Fruit fly (Drosophila melanogaster) whole organism, embryonic: ENCODE results near the gene CG42764.

ENCODE experiments used
- Atf3 ChIP-seq: fragments of 200-800 bp; sonication (Bioruptor generic); optimal IDR thresholded peaks from 3 replicates; lab custom pipeline; 2016; ENCODE audit warnings: missing biosample characterization, missing genetic modification characterization
- BtbVII ChIP-seq: fragments of 200-800 bp; sonication (Bioruptor generic); optimal IDR thresholded peaks from 3 replicates; lab custom pipeline; 2017; ENCODE audit warnings: missing biosample characterization, mild to moderate bottlenecking, missing genetic modification characterization
- CG10147 ChIP-seq: fragments of 200-800 bp; sonication (Bioruptor generic); optimal IDR thresholded peaks from 2 replicates; lab custom pipeline; 2019; ENCODE audit warnings: missing biosample characterization, mild to moderate bottlenecking, missing genetic modification characterization, moderate library complexity
- CG10462 ChIP-seq: fragments of 200-800 bp; sonication (Bioruptor generic); optimal IDR thresholded peaks from 2 replicates; lab custom pipeline; 2016; ENCODE audit warnings: missing biosample characterization, missing genetic modification characterization
- CG11085 ChIP-seq: fragments of 200-800 bp; sonication (Bioruptor generic); IDR thresholded peaks from 2 replicates; pipeline ENCODE4 v1.3.6; 2022; ENCODE audit warnings: missing biosample characterization, missing genetic modification characterization
- CG12071 ChIP-seq: fragments of 200-800 bp; sonication (Bioruptor generic); optimal IDR thresholded peaks from 3 replicates; lab custom pipeline; 2018; ENCODE audit warnings: missing biosample characterization, mild to moderate bottlenecking, missing genetic modification characterization
- CG12155 ChIP-seq: fragments of 200-800 bp; sonication (Bioruptor generic); optimal IDR thresholded peaks from 3 replicates; lab custom pipeline; 2016; ENCODE audit warnings: missing biosample characterization, missing genetic modification characterization
- CG12219 ChIP-seq: fragments of 200-800 bp; sonication (Bioruptor generic); optimal IDR thresholded peaks from 3 replicates; lab custom pipeline; 2018; ENCODE audit warnings: missing biosample characterization, mild to moderate bottlenecking, missing genetic modification characterization
- CG12744 ChIP-seq: fragments of 200-800 bp; sonication (Bioruptor generic); optimal IDR thresholded peaks from 2 replicates; lab custom pipeline; 2016; ENCODE audit warnings: missing biosample characterization, missing genetic modification characterization
- CG13287 ChIP-seq: fragments of 200-800 bp; sonication (Bioruptor generic); IDR thresholded peaks from 2 replicates; pipeline ENCODE4 v1.3.6; 2022; ENCODE audit warnings: missing biosample characterization, missing genetic modification characterization; ENCODE audit not compliant: partially characterized antibody
- CG15479 ChIP-seq: fragments of 200-800 bp; sonication (Bioruptor generic); optimal IDR thresholded peaks from 3 replicates; lab custom pipeline; 2019; ENCODE audit warnings: missing biosample characterization, mild to moderate bottlenecking, missing genetic modification characterization, moderate library complexity
- CG1603 ChIP-seq: fragments of 200-800 bp; sonication (Bioruptor generic); optimal IDR thresholded peaks from 2 replicates; lab custom pipeline; 2019; ENCODE audit warnings: missing biosample characterization, mild to moderate bottlenecking, missing genetic modification characterization, moderate library complexity
- CG2116 ChIP-seq: fragments of 200-800 bp; sonication (Bioruptor generic); optimal IDR thresholded peaks from 3 replicates; lab custom pipeline; 2018; ENCODE audit warnings: missing biosample characterization, mild to moderate bottlenecking, missing genetic modification characterization
- CG2889 ChIP-seq: fragments of 200-800 bp; sonication (Bioruptor generic); IDR thresholded peaks from 3 replicates; pipeline ENCODE4 v1.3.6; 2022; ENCODE audit warnings: missing biosample characterization, missing genetic modification characterization
- CG3726 ChIP-seq: fragments of 200-800 bp; sonication (Bioruptor generic); IDR thresholded peaks from 3 replicates; pipeline ENCODE4, ENCODE4 v1.3.6; 2022; ENCODE audit warnings: missing biosample characterization, missing genetic modification characterization
- CG3838 ChIP-seq: fragments of 200-800 bp; sonication (Bioruptor generic); optimal IDR thresholded peaks from 3 replicates; lab custom pipeline; 2016; ENCODE audit warnings: missing biosample characterization, missing genetic modification characterization
- CG4854 ChIP-seq: fragments of 200-800 bp; sonication (Bioruptor generic); optimal IDR thresholded peaks from 2 replicates; lab custom pipeline; 2016; ENCODE audit warnings: missing biosample characterization, missing genetic modification characterization, inconsistent platforms
- CG9797 ChIP-seq: fragments of 200-800 bp; sonication (Bioruptor generic); optimal IDR thresholded peaks from 3 replicates; lab custom pipeline; 2018; ENCODE audit warnings: missing biosample characterization, mild to moderate bottlenecking, missing genetic modification characterization
- D ChIP-seq, 2 experiments: fragments of 200-800 bp in 1 of 2; fragments of >200 bp in 1 of 2; sonication (Bioruptor generic) in 1 of 2; optimal IDR thresholded peaks; 2 replicates in 1 of 2; 3 replicates in 1 of 2; lab custom pipeline; 2017; ENCODE audit warnings: mild to moderate bottlenecking in 1 of 2, missing biosample characterization in 1 of 2, missing genetic modification characterization in 1 of 2, missing genetic modification reagents in 1 of 2
- D19A ChIP-seq: fragments of 200-800 bp; optimal IDR thresholded peaks from 3 replicates; lab custom pipeline; 2019; ENCODE audit warnings: missing biosample characterization, mild to moderate bottlenecking, missing genetic modification characterization, moderate library complexity
- Deaf1 ChIP-seq: fragments of 200-800 bp; optimal IDR thresholded peaks from 3 replicates; lab custom pipeline; 2019; ENCODE audit warnings: missing biosample characterization, mild to moderate bottlenecking, missing genetic modification characterization, moderate library complexity
- HLH54F ChIP-seq: fragments of 200-800 bp; sonication (Bioruptor generic); optimal IDR thresholded peaks from 3 replicates; lab custom pipeline; 2016; ENCODE audit warnings: missing biosample characterization, missing genetic modification characterization
- Hmr ChIP-seq: fragments of 200-800 bp; sonication (Bioruptor generic); optimal IDR thresholded peaks from 3 replicates; lab custom pipeline; 2017; ENCODE audit warnings: mild to moderate bottlenecking, missing biosample characterization, missing genetic modification reagents, missing genetic modification characterization
- Lpt ChIP-seq: fragments of >200 bp; optimal IDR thresholded peaks from 2 replicates; lab custom pipeline; 2018; ENCODE audit warnings: missing biosample characterization, missing genetic modification characterization
- MESR4 ChIP-seq: fragments of 200-800 bp; sonication (Bioruptor generic); optimal IDR thresholded peaks from 2 replicates; lab custom pipeline; 2018; ENCODE audit warnings: missing biosample characterization, mild to moderate bottlenecking, missing genetic modification characterization, moderate library complexity
- Max ChIP-seq: fragments of 200-800 bp; sonication (Bioruptor generic); optimal IDR thresholded peaks from 2 replicates; lab custom pipeline; 2016; ENCODE audit warnings: missing biosample characterization, mild to moderate bottlenecking, missing genetic modification characterization
- Mrtf ChIP-seq: fragments of 200-800 bp; sonication (Bioruptor generic); IDR thresholded peaks from 3 replicates; pipeline ENCODE4 v1.3.6; 2022; ENCODE audit warnings: missing biosample characterization, missing genetic modification characterization
- Neu2 ChIP-seq: fragments of 200-800 bp; sonication (Bioruptor generic); optimal IDR thresholded peaks from 3 replicates; lab custom pipeline; 2016; ENCODE audit warnings: missing biosample characterization, missing genetic modification characterization, borderline replicate concordance
- Poxn ChIP-seq: fragments of 200-800 bp; sonication (Bioruptor generic); IDR thresholded peaks from 2 replicates; pipeline ENCODE4 v1.3.6; 2022; ENCODE audit warnings: missing biosample characterization, missing genetic modification characterization
- abd-A ChIP-seq: fragments of 200-800 bp; sonication (Bioruptor generic); optimal IDR thresholded peaks from 3 replicates; lab custom pipeline; 2019; ENCODE audit warnings: missing biosample characterization, mild to moderate bottlenecking, missing genetic modification characterization, moderate library complexity
- da ChIP-seq: fragments of 200-800 bp; sonication (Bioruptor generic); optimal IDR thresholded peaks from 2 replicates; lab custom pipeline; 2016; ENCODE audit warnings: missing biosample characterization, missing genetic modification characterization
- dati ChIP-seq: fragments of 200-800 bp; sonication (Bioruptor generic); IDR thresholded peaks from 2 replicates; pipeline ENCODE4 v1.3.6; 2022; ENCODE audit warnings: missing biosample characterization, missing genetic modification characterization
- dpn ChIP-seq, 2 experiments: fragments of 200-800 bp; sonication (Bioruptor generic); optimal IDR thresholded peaks; 3 replicates each; lab custom pipeline; 2016; ENCODE audit warnings: missing biosample characterization in 2 of 2, missing genetic modification characterization in 2 of 2
- en ChIP-seq: fragments of 200-800 bp; sonication (Bioruptor generic); optimal IDR thresholded peaks from 2 replicates; lab custom pipeline; 2016; ENCODE audit warnings: missing biosample characterization, missing genetic modification characterization
- esg ChIP-seq: fragments of 200-800 bp; sonication (Bioruptor generic); conservative IDR thresholded peaks from 2 replicates; pipeline ENCODE4 v1.3.6; 2022; ENCODE audit warnings: missing biosample characterization, missing genetic modification characterization
- ewg ChIP-seq: fragments of 200-800 bp; sonication (Bioruptor generic); optimal IDR thresholded peaks from 3 replicates; lab custom pipeline; 2017; ENCODE audit warnings: mild to moderate bottlenecking, missing biosample characterization, missing genetic modification reagents, missing genetic modification characterization
- ham ChIP-seq: fragments of 200-800 bp; sonication (Bioruptor generic); IDR thresholded peaks from 2 replicates; pipeline ENCODE4 v1.3.6; 2022; ENCODE audit warnings: missing biosample characterization, missing genetic modification characterization
- her ChIP-seq: fragments of 200-800 bp; sonication (Bioruptor generic); optimal IDR thresholded peaks from 2 replicates; lab custom pipeline; 2016; ENCODE audit warnings: missing biosample characterization, missing genetic modification characterization
- hth ChIP-seq: fragments of >200 bp; optimal IDR thresholded peaks from 2 replicates; lab custom pipeline; 2017; ENCODE audit warnings: inconsistent platforms
- klu ChIP-seq: fragments of 200-800 bp; sonication (Bioruptor generic); IDR thresholded peaks from 2 replicates; pipeline ENCODE4 v1.3.6; 2022; ENCODE audit warnings: missing biosample characterization, missing genetic modification characterization
- lov ChIP-seq, 2 experiments: fragments of 200-800 bp in 1 of 2; fragments of >200 bp in 1 of 2; sonication (Bioruptor generic) in 1 of 2; IDR thresholded peaks in 1 of 2; optimal IDR thresholded peaks in 1 of 2; 2 replicates in 1 of 2; 3 replicates in 1 of 2; pipeline versions ENCODE4 v1.3.6 to Lab custom; 2017 to 2022; ENCODE audit warnings: missing biosample characterization in 1 of 2, missing genetic modification characterization in 1 of 2
- schlank ChIP-seq: fragments of 200-800 bp; sonication (Bioruptor generic); optimal IDR thresholded peaks from 2 replicates; lab custom pipeline; 2018; ENCODE audit warnings: missing biosample characterization, mild to moderate bottlenecking, missing genetic modification characterization
- trh ChIP-seq: fragments of 200-800 bp; sonication (Bioruptor generic); optimal IDR thresholded peaks from 2 replicates; lab custom pipeline; 2016; ENCODE audit warnings: missing biosample characterization, missing genetic modification characterization
- twi ChIP-seq: fragments of 200-800 bp; optimal IDR thresholded peaks from 2 replicates; lab custom pipeline; 2019; ENCODE audit warnings: missing biosample characterization, mild to moderate bottlenecking, missing genetic modification characterization, moderate library complexity
- unpg ChIP-seq: fragments of 200-800 bp; sonication (Bioruptor generic); optimal IDR thresholded peaks from 3 replicates; lab custom pipeline; 2018; ENCODE audit warnings: missing biosample characterization, mild to moderate bottlenecking, missing genetic modification characterization, moderate library complexity
- usp ChIP-seq: fragments of >200 bp; optimal IDR thresholded peaks from 2 replicates; lab custom pipeline; 2017; ENCODE audit warnings: missing biosample characterization, missing genetic modification characterization
- wek ChIP-seq: fragments of 200-800 bp; sonication (Bioruptor generic); optimal IDR thresholded peaks from 3 replicates; lab custom pipeline; 2018; ENCODE audit warnings: missing biosample characterization, mild to moderate bottlenecking, missing genetic modification characterization, moderate library complexity
- zfh2 ChIP-seq: fragments of 200-800 bp; sonication (Bioruptor generic); optimal IDR thresholded peaks from 2 replicates; lab custom pipeline; 2016; ENCODE audit warnings: missing biosample characterization, missing genetic modification characterization

The CG42764 gene

DNA sequence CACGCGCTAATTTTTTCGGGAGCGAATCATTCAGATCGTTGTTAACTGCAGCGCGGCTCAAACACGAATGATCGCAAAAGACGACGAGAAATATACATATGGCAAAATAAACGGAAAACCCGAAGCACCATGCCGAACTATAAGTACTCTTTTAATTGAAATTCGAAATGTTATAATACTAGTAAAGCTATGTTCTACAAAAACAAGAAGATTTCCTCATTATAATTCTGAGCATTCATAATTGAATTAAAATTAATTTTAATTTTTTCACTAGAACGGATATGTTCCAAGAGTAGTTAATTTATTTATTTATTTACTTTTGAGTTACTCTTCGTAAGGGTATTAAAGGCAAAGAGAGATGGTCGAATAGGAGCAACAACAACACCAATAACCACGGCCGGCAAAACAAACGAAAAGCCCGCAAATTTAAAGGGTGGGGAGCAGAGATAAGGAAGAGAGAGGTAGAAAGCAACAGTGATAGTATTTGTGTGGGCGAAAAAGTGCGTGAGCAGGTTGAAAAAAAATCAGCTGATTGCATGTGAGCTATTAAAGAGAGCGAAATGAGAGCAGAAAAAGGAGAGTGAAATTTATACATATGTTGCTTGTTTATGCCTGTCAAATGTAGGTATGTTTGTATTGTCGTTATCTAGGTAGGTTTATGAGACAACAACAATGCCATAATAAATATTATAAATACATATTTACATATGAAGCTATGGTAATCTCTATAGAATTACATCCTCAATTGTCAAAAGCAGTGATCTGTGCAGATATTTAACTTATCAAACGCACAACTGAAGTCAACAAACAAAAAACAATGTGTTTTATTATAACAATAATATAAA, 27.8 kb upstream of the CG42764 start (continued):
- TF ChIP-seq BtbVII (peak; percentile 48), wek (GFP tag; lab: Kevin White, UChicago) (peak; percentile 6), CG12219 (GFP tag; lab: Kevin White, UChicago) (peak; percentile 23), klu (GFP tag; lab: Robert Waterston, UW) (peak; percentile 29; the same call in 1 of the 2 replicates), CG12744 (no peak), Atf3 (GFP tag; lab: Kevin White, UChicago) (no peak), CG9797 (GFP tag; lab: Kevin White, UChicago) (no peak), ham (no peak), unpg (GFP tag; lab: Kevin White, UChicago) (peak; percentile 83), trh (GFP tag; lab: Kevin White, UChicago) (peak; percentile 25), CG10462 (GFP tag; lab: Kevin White, UChicago) (no peak), Lpt (GFP tag; lab: Kevin White, UChicago) (no peak), schlank (tag; lab: Kevin White, UChicago) (no peak), CG12155 (peak; percentile 72), CG3838 (GFP tag; lab: Kevin White, UChicago) (peak; percentile 37), abd-A (tag; lab: Kevin White, UChicago) (no peak), CG2116 (GFP tag; lab: Kevin White, UChicago) (peak; percentile 15), Neu2 (GFP tag; lab: Kevin White, UChicago) (no peak), dati (GFP tag; lab: Robert Waterston, UW) (no peak), D19A (tag; lab: Kevin White, UChicago) (peak; percentile 99), CG10147 (GFP tag; lab: Kevin White, UChicago) (peak; percentile 76), D (optimal IDR thresholded peaks at IDR 0.05; lab: Kevin White, UChicago) (no peak), D (GFP tag; optimal IDR thresholded peaks at IDR 0.05; lab: Kevin White, UChicago) (no peak), CG12071 (GFP tag; lab: Kevin White, UChicago) (no peak), HLH54F (GFP tag; lab: Kevin White, UChicago) (peak; percentile 38), Max (GFP tag; lab: Kevin White, UChicago) (peak; percentile 12), ewg (peak; percentile 15), CG4854 (GFP tag; lab: Kevin White, UChicago) (peak; percentile 6), Deaf1 (peak; percentile 74), da (no peak), CG1603 (tag; lab: Kevin White, UChicago) (peak; percentile 11), Poxn (GFP tag; lab: Robert Waterston, UW) (0 out of 2 replicates have a peak, but pooled peaks have one; percentile 34), CG2889 (no peak), Hmr (GFP tag; lab: Kevin White, UChicago) (peak; percentile 85), en (GFP tag; lab: Kevin White, UChicago) (peak; percentile 24), CG3726 (GFP tag; lab: Robert Waterston, UW) (no peak), CG15479 (GFP tag; lab: Kevin White, UChicago) (peak; percentile 69), MESR4 (no peak), esg (peak; percentile 64), CG13287 (GFP tag; lab: Robert Waterston, UW) (peak; percentile 21; the same call in 1 of the 2 replicates), lov (optimal IDR thresholded peaks at IDR 0.05; lab: Kevin White, UChicago) (no peak), lov (GFP tag; IDR thresholded peaks at IDR 0.05; lab: Robert Waterston, UW) (no peak; the same call in 2 of the 3 replicates), dpn (GFP tag; optimal IDR thresholded peaks at IDR 0.05; lab: Kevin White, UChicago) (peak; percentile 2 to 58), CG11085 (GFP tag; lab: Robert Waterston, UW) (peak; percentile 58; the same call in 1 of the 2 replicates), twi (tag; lab: Kevin White, UChicago) (peak; percentile 5), zfh2 (peak; percentile 39), hth (lab: Kevin White, UChicago) (no peak), her (peak; percentile 32), Mrtf (GFP tag; lab: Robert Waterston, UW) (peak; percentile 64; the same call in 1 of the 3 replicates), usp (no peak)
